Worm (Caenorhabditis elegans) whole organism, L4 larva: Measurements from ENCODE around the gene ssq-4.

ENCODE experiments used
- F26F4.8 ChIP-seq: fragments of 200-800 bp; sonication (Bioruptor generic); conservative IDR thresholded peaks from 2 replicates; pipeline ENCODE4 v1.3.6; 2022; ENCODE audit warnings: missing genetic modification characterization, missing compliant biosample characterization
- ctbp-1 ChIP-seq: fragments of 200-800 bp; sonication (Bioruptor generic); IDR thresholded peaks from 2 replicates; pipeline ENCODE4 v1.3.6; 2022; ENCODE audit warnings: missing genetic modification reagents, missing genetic modification characterization, missing compliant biosample characterization
- daf-19 ChIP-seq: fragments of 200-800 bp; sonication (Bioruptor generic); conservative IDR thresholded peaks from 2 replicates; pipeline ENCODE4 v1.3.6; 2022; ENCODE audit warnings: missing genetic modification characterization, missing compliant biosample characterization
- dve-1 ChIP-seq: sonication (generic microtip); optimal IDR thresholded peaks from 2 replicates; lab custom pipeline; 2017; ENCODE audit warnings: antibody characterized with exemption, mild to moderate bottlenecking, missing genetic modification characterization, missing compliant biosample characterization; ENCODE audit not compliant: insufficient read depth
- egl-43 ChIP-seq: fragments of 200-800 bp; sonication (Bioruptor generic); IDR thresholded peaks from 2 replicates; pipeline ENCODE4 v1.3.6; 2022; ENCODE audit warnings: missing genetic modification reagents, missing genetic modification characterization, missing compliant biosample characterization
- nhr-77 ChIP-seq: fragments of 150-350 bp; optimal IDR thresholded peaks from 2 replicates; lab custom pipeline; 2014; ENCODE audit warnings: missing biosample characterization, missing genetic modification characterization
- skn-1 ChIP-seq: fragments of 150-350 bp; optimal IDR thresholded peaks from 2 replicates; lab custom pipeline; 2014; ENCODE audit warnings: missing biosample characterization, missing genetic modification characterization
- snpc-4 ChIP-seq: fragments of 150-350 bp; optimal IDR thresholded peaks from 2 replicates; lab custom pipeline; 2014; ENCODE audit warnings: missing biosample characterization, missing genetic modification characterization
- unc-130 ChIP-seq: sonication (generic microtip); optimal IDR thresholded peaks from 2 replicates; lab custom pipeline; 2016; ENCODE audit warnings: missing genetic modification reagents, missing genetic modification characterization, missing compliant biosample characterization

- no peak for TF ChIP-seq F26F4.8
- no peak for TF ChIP-seq dve-1
- no peak for TF ChIP-seq daf-19 (GFP tag; lab: Robert Waterston, UW)
- no peak for TF ChIP-seq snpc-4 (tag; lab: Kevin White, UChicago)
- no peak for TF ChIP-seq egl-43
- no peak for TF ChIP-seq unc-130
- no peak for TF ChIP-seq nhr-77 (tag; lab: Kevin White, UChicago)
- no peak for TF ChIP-seq skn-1 (tag; lab: Kevin White, UChicago)
- TF ChIP-seq ctbp-1 (GFP tag; lab: Robert Waterston, UW), result no peak
Observed at ce11 chrIV:5012241-5012640, 4.0 kb upstream of the ssq-4 start, which contains the start of gene srm-1.
